Worm (Caenorhabditis elegans) whole organism, midembryonic: ENCODE data around the gene nstp-5.

Experiments
- T22C8.4 ChIP-seq: fragments of 200-800 bp; sonication (Bioruptor generic); IDR thresholded peaks from 2 replicates; pipeline ENCODE4 v1.3.6; 2022; ENCODE audit warnings: missing genetic modification characterization, missing compliant biosample characterization
- cog-1 ChIP-seq: sonication (generic microtip); optimal IDR thresholded peaks from 2 replicates; lab custom pipeline; 2016; ENCODE audit warnings: missing genetic modification characterization, missing compliant biosample characterization
- flt-1 ChIP-seq: fragments of 200-800 bp; sonication (Bioruptor generic); IDR thresholded peaks from 2 replicates; pipeline ENCODE4 v1.3.6; 2022; ENCODE audit warnings: missing genetic modification characterization, missing compliant biosample characterization
- klf-2 ChIP-seq: fragments of 200-800 bp; sonication (Bioruptor generic); conservative IDR thresholded peaks from 2 replicates; pipeline ENCODE4 v1.3.6; 2022; ENCODE audit warnings: missing genetic modification reagents, missing genetic modification characterization, missing compliant biosample characterization
- med-1 ChIP-seq: sonication (generic microtip); optimal IDR thresholded peaks from 2 replicates; lab custom pipeline; 2017; ENCODE audit warnings: missing genetic modification characterization, mild to moderate bottlenecking, missing compliant biosample characterization, antibody characterized with exemption, missing genetic modification reagents; ENCODE audit not compliant: insufficient read depth
- ref-1 ChIP-seq: fragments of 200-800 bp; sonication (Bioruptor generic); conservative IDR thresholded peaks from 2 replicates; pipeline ENCODE4 v1.3.6; 2022; ENCODE audit warnings: missing genetic modification reagents, missing genetic modification characterization, missing compliant biosample characterization
- tab-1 ChIP-seq: fragments of 200-800 bp; sonication (Bioruptor generic); IDR thresholded peaks from 2 replicates; pipeline ENCODE4 v1.3.6; 2022; ENCODE audit warnings: missing genetic modification characterization, missing compliant biosample characterization
- ztf-23 ChIP-seq: fragments of 200-800 bp; sonication (Bioruptor generic); IDR thresholded peaks from 2 replicates; pipeline ENCODE4 v1.3.6; 2022; ENCODE audit warnings: missing genetic modification reagents, missing genetic modification characterization, missing compliant biosample characterization
- ztf-29 ChIP-seq: fragments of 200-800 bp; sonication (Bioruptor generic); IDR thresholded peaks from 2 replicates; pipeline ENCODE4 v1.3.6; 2022; ENCODE audit warnings: missing genetic modification reagents, missing genetic modification characterization, missing compliant biosample characterization

DNA sequence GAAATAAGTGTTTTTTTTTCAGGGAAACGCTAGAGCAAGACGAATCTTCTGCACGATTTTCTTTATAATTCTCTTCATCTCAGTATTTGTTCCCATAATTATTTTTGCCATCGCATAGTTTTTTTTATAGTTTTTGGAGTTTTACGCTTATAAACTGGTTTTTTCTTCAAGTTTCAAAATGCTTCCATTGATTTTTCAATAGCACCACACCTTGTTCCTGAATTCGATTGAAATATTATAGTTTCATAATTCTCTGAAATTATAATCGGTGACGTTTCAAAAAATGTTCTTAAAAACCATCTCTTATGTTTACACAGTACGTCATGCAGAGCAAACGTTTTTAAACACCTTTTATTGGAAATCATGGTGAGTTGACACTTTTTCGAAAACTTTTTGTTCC lies 37.8 kb downstream of the nstp-5 start, which contains the start of gene K08D8.12:
- TF ChIP-seq cog-1 (tag; lab: Kevin White, UChicago): no peak
- no peak for TF ChIP-seq ztf-23 (GFP tag; lab: Robert Waterston, UW)
- TF ChIP-seq tab-1: no peak
- TF ChIP-seq ztf-29 (GFP tag; lab: Robert Waterston, UW): no peak
- no peak for TF ChIP-seq klf-2 (GFP tag; lab: Robert Waterston, UW)
- TF ChIP-seq flt-1 (GFP tag; lab: Robert Waterston, UW): no peak
- no peak for TF ChIP-seq med-1 (GFP tag; lab: Kevin White, UChicago)
- no peak for TF ChIP-seq T22C8.4 (GFP tag; lab: Robert Waterston, UW)
- TF ChIP-seq ref-1 (GFP tag; lab: Robert Waterston, UW): no peak
